Worm (Caenorhabditis elegans) whole organism, young adult: ENCODE measurements around the gene AH9.4.
A peak's percentile ranks its signal among the peaks of the same experiment; 100 is the strongest.

Source experiments
- C06A6.2 ChIP-seq: fragments of 200-800 bp; sonication (Bioruptor generic); conservative IDR thresholded peaks from 2 replicates; pipeline ENCODE4 v1.3.6; 2022; ENCODE audit warnings: missing genetic modification characterization, missing compliant biosample characterization
- him-1 ChIP-seq: sonication (generic microtip); optimal IDR thresholded peaks from 2 replicates; lab custom pipeline; 2016; ENCODE audit warnings: missing genotype, missing genetic modification reagents, missing genetic modification characterization, missing compliant biosample characterization
- pha-4 ChIP-seq: fragments of 150-350 bp; sonication (generic microtip); optimal IDR thresholded peaks from 2 replicates; lab custom pipeline; 2014; ENCODE audit warnings: missing biosample characterization, missing genetic modification reagents, missing genetic modification characterization

DNA sequence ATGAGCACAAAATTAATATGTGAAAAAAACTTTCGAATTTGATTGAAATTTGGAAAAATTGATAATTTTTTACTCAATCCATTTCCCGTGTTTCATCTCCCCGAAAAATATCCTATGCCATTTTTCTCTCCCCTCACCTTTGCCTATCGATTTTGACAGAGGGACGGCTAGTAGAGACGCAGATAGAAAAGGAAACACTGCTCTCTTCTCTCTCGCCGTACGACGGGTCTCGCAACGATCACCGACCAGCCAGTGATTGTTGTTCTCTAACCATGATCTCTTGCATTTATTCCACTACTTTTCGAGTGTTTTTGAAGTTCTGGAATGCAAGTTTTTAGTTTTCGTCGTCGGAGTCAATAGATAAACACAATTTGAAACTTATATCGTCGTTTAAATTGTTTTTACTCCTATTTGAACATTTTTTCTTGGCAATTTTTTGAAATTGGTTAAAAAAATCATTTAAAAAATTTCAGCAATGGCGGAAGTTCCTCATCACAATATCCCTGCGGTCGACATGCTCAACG lies 36.6 kb downstream of the AH9.4 start, which contains the start of gene vha-15:
- TF ChIP-seq C06A6.2 (GFP tag; lab: Robert Waterston, UW) (no peak), pha-4 (tag; lab: Kevin White, UChicago) (peak; percentile 39), him-1 (tag; lab: Kevin White, UChicago) (no peak)
